Fruit fly (Drosophila melanogaster) whole organism, pupa: Measurements from ENCODE around the gene CG32369.
A peak's percentile ranks its signal among the peaks of the same experiment; 100 is the strongest.

Experiments used
- CG10348 ChIP-seq: fragments of 200-800 bp; sonication (Bioruptor generic); IDR thresholded peaks from 2 replicates; pipeline ENCODE4 v1.3.6; 2022; ENCODE audit warnings: missing biosample characterization, missing genetic modification characterization
- CG12605 ChIP-seq: fragments of 200-800 bp; sonication (Bioruptor generic); IDR thresholded peaks from 2 replicates; pipeline ENCODE4 v1.3.6; 2022; ENCODE audit warnings: missing biosample characterization, missing genetic modification characterization
- CG13204 ChIP-seq: fragments of 200-800 bp; sonication (Bioruptor generic); optimal IDR thresholded peaks from 2 replicates; lab custom pipeline; 2018; ENCODE audit warnings: missing biosample characterization, mild to moderate bottlenecking, missing genetic modification characterization, moderate library complexity
- CG14655 ChIP-seq: fragments of 200-800 bp; sonication (Bioruptor generic); optimal IDR thresholded peaks from 3 replicates; lab custom pipeline; 2017; ENCODE audit warnings: mild to moderate bottlenecking, missing biosample characterization, missing genetic modification reagents, missing genetic modification characterization
- CG15710 ChIP-seq: fragments of 200-800 bp; sonication (Bioruptor generic); optimal IDR thresholded peaks from 2 replicates; lab custom pipeline; 2018; ENCODE audit warnings: missing biosample characterization, mild to moderate bottlenecking, missing genetic modification characterization, moderate library complexity
- CG17806 ChIP-seq: fragments of 200-800 bp; sonication (Bioruptor generic); optimal IDR thresholded peaks from 2 replicates; lab custom pipeline; 2018; ENCODE audit warnings: missing biosample characterization, mild to moderate bottlenecking, missing genetic modification characterization, moderate library complexity
- CG32121 ChIP-seq: fragments of 200-800 bp; sonication (Bioruptor generic); IDR thresholded peaks from 2 replicates; pipeline ENCODE4 v1.3.6; 2022; ENCODE audit warnings: missing biosample characterization, missing genetic modification characterization
- CG34367 ChIP-seq: fragments of 200-800 bp; sonication (Bioruptor generic); optimal IDR thresholded peaks from 2 replicates; lab custom pipeline; 2018; ENCODE audit warnings: missing biosample characterization, mild to moderate bottlenecking, missing genetic modification characterization
- CG4496 ChIP-seq: fragments of 200-800 bp; sonication (Bioruptor generic); IDR thresholded peaks from 3 replicates; pipeline ENCODE4 v1.3.6; 2022; ENCODE audit warnings: missing biosample characterization, missing genetic modification characterization
- CG8159 ChIP-seq: fragments of 200-800 bp; sonication (Bioruptor generic); optimal IDR thresholded peaks from 3 replicates; lab custom pipeline; 2018; ENCODE audit warnings: missing biosample characterization, mild to moderate bottlenecking, missing genetic modification characterization, moderate library complexity
- CG8301 ChIP-seq: fragments of 200-800 bp; sonication (Bioruptor generic); optimal IDR thresholded peaks from 2 replicates; lab custom pipeline; 2018; ENCODE audit warnings: missing biosample characterization, mild to moderate bottlenecking, missing genetic modification characterization
- CG9948 ChIP-seq: fragments of 200-800 bp; sonication (Bioruptor generic); optimal IDR thresholded peaks from 2 replicates; lab custom pipeline; 2018; ENCODE audit warnings: missing biosample characterization, mild to moderate bottlenecking, missing genetic modification characterization, moderate library complexity
- D1 ChIP-seq: fragments of 200-800 bp; sonication (Bioruptor generic); optimal IDR thresholded peaks from 2 replicates; lab custom pipeline; 2018; ENCODE audit warnings: missing biosample characterization, mild to moderate bottlenecking, missing genetic modification characterization, moderate library complexity
- EcR ChIP-seq: fragments of 200-800 bp; sonication (Bioruptor generic); optimal IDR thresholded peaks from 3 replicates; lab custom pipeline; 2019; ENCODE audit warnings: missing biosample characterization, missing genetic modification characterization, mild to moderate bottlenecking, moderate library complexity, missing genetic modification reagents
- Ets98B ChIP-seq: fragments of 200-800 bp; sonication (Bioruptor generic); IDR thresholded peaks from 2 replicates; pipeline ENCODE4 v1.3.6; 2022; ENCODE audit warnings: missing biosample characterization, missing genetic modification characterization
- Pif1A ChIP-seq: fragments of 200-800 bp; sonication (Bioruptor generic); optimal IDR thresholded peaks from 3 replicates; lab custom pipeline; 2016; ENCODE audit warnings: missing biosample characterization, missing genetic modification characterization
- Pif1B ChIP-seq: fragments of 200-800 bp; sonication (Bioruptor generic); optimal IDR thresholded peaks from 3 replicates; lab custom pipeline; 2016; ENCODE audit warnings: missing biosample characterization, missing genetic modification characterization
- Snoo ChIP-seq: fragments of 200-800 bp; sonication (Bioruptor generic); optimal IDR thresholded peaks from 3 replicates; lab custom pipeline; 2017; ENCODE audit warnings: missing biosample characterization, mild to moderate bottlenecking, missing genetic modification characterization, inconsistent platforms
- fd96Ca ChIP-seq: fragments of 200-800 bp; sonication (Bioruptor generic); IDR thresholded peaks from 3 replicates; pipeline ENCODE4 v1.3.6; 2022; ENCODE audit warnings: missing biosample characterization, missing genetic modification characterization
- gl ChIP-seq: fragments of 200-800 bp; sonication (Bioruptor generic); optimal IDR thresholded peaks from 2 replicates; lab custom pipeline; 2018; ENCODE audit warnings: missing biosample characterization, mild to moderate bottlenecking, missing genetic modification characterization
- rn ChIP-seq: fragments of 200-800 bp; sonication (Bioruptor generic); IDR thresholded peaks from 2 replicates; pipeline ENCODE4 v1.3.6; 2022; ENCODE audit warnings: missing biosample characterization, missing genetic modification characterization

The CG32369 gene

DNA sequence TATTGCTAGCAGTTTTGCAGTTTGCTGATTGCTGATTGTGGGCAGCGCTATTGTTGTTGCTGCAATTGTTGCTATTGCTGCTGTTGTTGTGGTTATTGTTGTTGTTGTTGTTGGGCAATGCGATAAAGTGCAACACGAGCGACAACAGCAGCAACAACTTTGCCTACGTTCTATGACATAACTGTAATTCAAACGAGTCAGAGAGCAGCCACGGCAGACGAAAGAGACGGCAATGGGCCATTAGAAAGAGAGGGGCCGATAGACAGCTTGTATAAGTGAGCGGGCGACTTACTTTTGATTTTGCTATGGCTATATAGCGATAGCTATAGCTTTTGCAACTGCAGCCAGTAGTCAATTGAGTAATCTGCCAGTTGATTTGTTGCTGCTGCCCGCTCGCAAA, 19.4 kb downstream of the CG32369 start:
- TF ChIP-seq CG10348 = no peak
- TF ChIP-seq fd96Ca (GFP tag; lab: Robert Waterston, UW) = no peak
- TF ChIP-seq CG14655 (GFP tag; lab: Kevin White, UChicago) = no peak
- TF ChIP-seq Snoo (tag; lab: Kevin White, UChicago) = no peak
- no peak for TF ChIP-seq EcR
- no peak for TF ChIP-seq CG17806 (tag; lab: Kevin White, UChicago)
- no peak for TF ChIP-seq CG8301 (tag; lab: Kevin White, UChicago)
- TF ChIP-seq Pif1A (GFP tag; lab: Kevin White, UChicago) = no peak
- peak; percentile 43; the same call in 1 of the 2 replicates for TF ChIP-seq CG32121 (GFP tag; lab: Robert Waterston, UW)
- TF ChIP-seq CG13204 (GFP tag; lab: Kevin White, UChicago) = no peak
- TF ChIP-seq CG9948 (tag; lab: Kevin White, UChicago) = no peak
- TF ChIP-seq rn (GFP tag; lab: Robert Waterston, UW) = no peak
- no peak for TF ChIP-seq CG34367 (tag; lab: Kevin White, UChicago)
- TF ChIP-seq D1 = no peak
- TF ChIP-seq gl = no peak
- no peak for TF ChIP-seq CG8159 (tag; lab: Kevin White, UChicago)
- 0 out of 2 replicates have a peak, but pooled peaks have one; percentile 18 for TF ChIP-seq Ets98B (GFP tag; lab: Robert Waterston, UW)
- TF ChIP-seq CG15710 (tag; lab: Kevin White, UChicago) = no peak
- TF ChIP-seq CG4496 = no peak
- peak; percentile 31; the same call in 1 of the 2 replicates for TF ChIP-seq CG12605 (GFP tag; lab: Robert Waterston, UW)

DNA sequence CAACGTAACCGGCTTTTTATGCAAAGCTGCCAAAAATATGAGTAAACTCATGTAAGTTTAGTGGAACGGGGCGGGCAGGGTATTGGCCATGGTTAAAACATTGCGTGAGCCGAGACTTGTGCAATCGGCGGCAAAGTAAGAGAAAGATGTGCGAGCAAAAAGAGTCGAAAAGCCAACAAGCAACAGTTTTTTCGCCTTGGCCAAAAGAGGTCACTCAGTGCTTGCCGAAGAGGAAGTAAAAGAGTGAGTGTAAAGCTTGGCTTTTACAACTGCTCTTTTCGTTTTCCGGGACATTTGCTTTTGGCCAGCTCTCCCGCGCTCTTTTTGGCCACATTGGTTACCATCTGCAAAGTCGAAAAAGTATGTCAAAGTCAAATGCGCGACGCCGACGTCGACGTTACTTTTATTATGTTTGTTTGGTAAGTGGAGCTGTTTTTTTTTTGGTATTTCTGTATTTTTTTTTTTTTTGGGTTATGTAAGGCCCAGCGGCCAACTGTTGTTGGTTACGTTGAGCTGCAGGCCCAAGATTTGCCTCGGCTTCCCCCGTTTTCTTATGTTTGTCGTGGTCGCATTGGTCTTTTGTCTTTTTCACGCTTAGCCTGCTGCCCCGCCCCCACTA, 21.7 kb downstream of the CG32369 start:
- TF ChIP-seq gl (no peak), CG12605 (GFP tag; lab: Robert Waterston, UW) (peak; percentile 9; the same call in 1 of the 2 replicates), Pif1A (GFP tag; lab: Kevin White, UChicago) (no peak), CG15710 (tag; lab: Kevin White, UChicago) (no peak), fd96Ca (GFP tag; lab: Robert Waterston, UW) (peak; percentile 46; the same call in 1 of the 3 replicates), CG14655 (GFP tag; lab: Kevin White, UChicago) (no peak)

DNA sequence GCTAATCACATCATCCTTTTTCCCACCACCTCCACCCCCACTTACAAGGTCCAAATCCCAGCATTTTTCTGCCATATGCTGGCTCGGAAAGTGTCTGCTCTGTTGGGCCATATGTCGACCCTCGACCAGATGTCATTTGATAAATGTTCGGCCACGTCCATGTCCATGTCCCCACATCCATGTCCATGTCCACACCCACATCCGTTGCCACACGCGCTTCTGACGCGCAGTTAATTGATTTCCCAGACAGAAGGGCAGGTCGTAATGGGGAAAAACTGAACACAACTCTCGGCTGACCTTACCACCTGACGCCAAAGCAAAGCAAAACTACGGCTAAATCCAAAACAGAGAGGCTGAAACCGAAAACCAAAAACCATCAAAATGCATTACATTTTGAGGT, 22.6 kb downstream of the CG32369 start:
- TF ChIP-seq CG10348 (no peak), Pif1A (GFP tag; lab: Kevin White, UChicago) (no peak), CG17806 (tag; lab: Kevin White, UChicago) (no peak), fd96Ca (GFP tag; lab: Robert Waterston, UW) (no peak), EcR (no peak), CG4496 (no peak), CG14655 (GFP tag; lab: Kevin White, UChicago) (no peak)
- TF ChIP-seq, all 21 proteins: peak for 0

DNA sequence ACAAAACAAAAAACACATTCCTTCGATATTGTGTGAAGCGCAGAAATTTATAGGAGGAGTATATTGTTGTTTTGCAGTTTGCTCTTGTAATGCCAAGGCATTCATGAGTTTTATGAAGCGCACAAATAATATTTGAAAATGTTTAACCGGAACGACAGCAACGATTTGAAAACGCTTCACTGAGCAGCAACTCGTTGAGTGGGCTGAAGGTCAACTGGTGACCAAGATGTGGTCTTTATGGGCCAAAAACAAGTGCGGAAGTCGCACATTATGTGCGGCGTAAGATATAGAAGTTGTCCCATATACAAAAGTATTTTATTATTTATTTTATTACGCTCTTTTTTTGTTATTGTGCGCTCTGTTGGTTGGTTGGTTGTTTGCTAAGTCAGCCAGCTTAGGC, 23.4 kb downstream of the CG32369 start:
- TF ChIP-seq CG17806 (tag; lab: Kevin White, UChicago) (no peak), EcR (no peak), CG13204 (GFP tag; lab: Kevin White, UChicago) (no peak), CG12605 (GFP tag; lab: Robert Waterston, UW) (no peak), CG14655 (GFP tag; lab: Kevin White, UChicago) (no peak), rn (GFP tag; lab: Robert Waterston, UW) (no peak), gl (no peak), CG32121 (GFP tag; lab: Robert Waterston, UW) (no peak), CG10348 (no peak), Pif1A (GFP tag; lab: Kevin White, UChicago) (no peak), fd96Ca (GFP tag; lab: Robert Waterston, UW) (no peak), CG15710 (tag; lab: Kevin White, UChicago) (no peak), D1 (no peak), Pif1B (GFP tag; lab: Kevin White, UChicago) (no peak), Snoo (tag; lab: Kevin White, UChicago) (no peak), Ets98B (GFP tag; lab: Robert Waterston, UW) (no peak), CG34367 (tag; lab: Kevin White, UChicago) (no peak)
- TF ChIP-seq, all 21 proteins: peak for 0

DNA sequence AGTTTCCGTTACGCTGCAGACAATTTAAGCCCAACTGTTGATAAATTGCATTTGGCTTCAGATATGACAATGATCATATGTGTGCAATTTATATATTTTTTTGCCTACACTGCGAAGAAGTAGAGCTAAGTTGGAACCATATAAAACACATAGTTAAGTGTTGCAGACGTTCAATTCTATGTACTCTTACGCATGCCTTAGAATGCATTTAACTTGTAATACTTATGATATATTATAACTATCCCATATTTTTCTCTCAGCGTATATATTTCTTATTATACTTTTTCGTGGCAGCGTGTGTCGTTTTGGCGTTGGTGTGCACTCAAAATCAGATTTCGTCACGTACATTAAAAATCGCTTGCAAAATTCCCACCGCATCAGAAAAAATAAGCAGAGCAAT, 26.2 kb downstream of the CG32369 start:
- TF ChIP-seq CG15710 (tag; lab: Kevin White, UChicago) = no peak
- peak; percentile 86 for TF ChIP-seq CG32121 (GFP tag; lab: Robert Waterston, UW)
- peak; percentile 69 for TF ChIP-seq CG12605 (GFP tag; lab: Robert Waterston, UW)
- no peak for TF ChIP-seq CG34367 (tag; lab: Kevin White, UChicago)
- peak; percentile 55 for TF ChIP-seq Pif1A (GFP tag; lab: Kevin White, UChicago)
- peak; percentile 43 for TF ChIP-seq CG17806 (tag; lab: Kevin White, UChicago)
- TF ChIP-seq CG14655 (GFP tag; lab: Kevin White, UChicago) = no peak
- no peak for TF ChIP-seq CG9948 (tag; lab: Kevin White, UChicago)
- TF ChIP-seq CG4496 = peak; percentile 85
- no peak for TF ChIP-seq D1
- TF ChIP-seq fd96Ca (GFP tag; lab: Robert Waterston, UW) = no peak; the same call in 2 of the 3 replicates
- peak; percentile 36; the same call in 1 of the 2 replicates for TF ChIP-seq CG10348
- TF ChIP-seq Ets98B (GFP tag; lab: Robert Waterston, UW) = peak; percentile 77
- TF ChIP-seq CG13204 (GFP tag; lab: Kevin White, UChicago) = no peak
- peak; percentile 44 for TF ChIP-seq CG8301 (tag; lab: Kevin White, UChicago)
- no peak for TF ChIP-seq CG8159 (tag; lab: Kevin White, UChicago)
- TF ChIP-seq Pif1B (GFP tag; lab: Kevin White, UChicago) = peak; percentile 28
- TF ChIP-seq gl = no peak
- no peak for TF ChIP-seq EcR
- TF ChIP-seq Snoo (tag; lab: Kevin White, UChicago) = peak; percentile 59
- peak; percentile 32; the same call in 1 of the 2 replicates for TF ChIP-seq rn (GFP tag; lab: Robert Waterston, UW)
